Fruit fly (Drosophila melanogaster): ENCODE data around the gene AMPKalpha.

The AMPKalpha gene

dm6 chrX:1380350-1381060 lies 5.2 kb downstream of the AMPKalpha start, which contains the start of the genes CG3719 and CG32813:
Gene CG3719, minus strand, starts transcription at chrX:1380480.
Gene CG32813, plus strand, starts transcription at chrX:1380914.
- peak; percentile 73 for TF ChIP-seq CG1620 (GFP tag; optimal IDR thresholded peaks at IDR 0.05)
- no peak for TF ChIP-seq CG12768 (GFP tag; optimal IDR thresholded peaks at IDR 0.05)
- no peak for TF ChIP-seq ovo (GFP tag; optimal IDR thresholded peaks at IDR 0.05)
- TF ChIP-seq cic (GFP tag; optimal IDR thresholded peaks at IDR 0.05), result no peak
- TF ChIP-seq toe (GFP tag; optimal IDR thresholded peaks at IDR 0.05), result no peak
- peak; percentile 82 for TF ChIP-seq Crg-1 (GFP tag; optimal IDR thresholded peaks at IDR 0.05)
- TF ChIP-seq bab1 (GFP tag; optimal IDR thresholded peaks at IDR 0.05), result peak; percentile 43
- no peak for TF ChIP-seq kay (GFP tag; ENCODE audit: borderline replicate concordance)
- TF ChIP-seq cnc (optimal IDR thresholded peaks at IDR 0.05), result no peak
- TF ChIP-seq CG5204 (GFP tag; optimal IDR thresholded peaks at IDR 0.05), result no peak
- TF ChIP-seq Mnt (GFP tag; optimal IDR thresholded peaks at IDR 0.05), result peak; percentile 52
- TF ChIP-seq CG14711 (tag; optimal IDR thresholded peaks at IDR 0.05), result peak; percentile 41
- TF ChIP-seq CG7101 (tag; optimal IDR thresholded peaks at IDR 0.05), result peak; percentile 44
- TF ChIP-seq Hr96 (GFP tag; optimal IDR thresholded peaks at IDR 0.05), result no peak
- TF ChIP-seq CG7045 (GFP tag; optimal IDR thresholded peaks at IDR 0.05), result no peak
- no peak for TF ChIP-seq Clk (GFP tag; optimal IDR thresholded peaks at IDR 0.05)
- TF ChIP-seq pad (GFP tag; optimal IDR thresholded peaks at IDR 0.05), result peak; percentile 51
- TF ChIP-seq CG33017 (tag; optimal IDR thresholded peaks at IDR 0.05), result no peak
- peak; percentile 14 for TF ChIP-seq CG11617 (GFP tag; optimal IDR thresholded peaks at IDR 0.05)
- TF ChIP-seq tj (GFP tag; optimal IDR thresholded peaks at IDR 0.05), result peak; percentile 21

dm6 chrX:1381413-1381991 lies 6.2 kb downstream of the AMPKalpha start:
- TF ChIP-seq CG7045 (GFP tag; optimal IDR thresholded peaks at IDR 0.05) (no peak), CG11617 (GFP tag; optimal IDR thresholded peaks at IDR 0.05) (no peak), pad (GFP tag; optimal IDR thresholded peaks at IDR 0.05) (no peak), cnc (optimal IDR thresholded peaks at IDR 0.05) (no peak), Crg-1 (GFP tag; optimal IDR thresholded peaks at IDR 0.05) (no peak), Hr96 (GFP tag; optimal IDR thresholded peaks at IDR 0.05) (no peak), Mnt (GFP tag; optimal IDR thresholded peaks at IDR 0.05) (peak; percentile 34), ovo (GFP tag; optimal IDR thresholded peaks at IDR 0.05) (no peak)

- TF ChIP-seq Crg-1 (GFP tag; optimal IDR thresholded peaks at IDR 0.05) (no peak), ovo (GFP tag; optimal IDR thresholded peaks at IDR 0.05) (no peak), CG1620 (GFP tag; optimal IDR thresholded peaks at IDR 0.05) (no peak)
These were observed 7.2 kb downstream of the AMPKalpha start for dm6 chrX:1382489-1382888.

- no peak for TF ChIP-seq kay (GFP tag; ENCODE audit: borderline replicate concordance)
- no peak for TF ChIP-seq CG7101 (tag; optimal IDR thresholded peaks at IDR 0.05)
- TF ChIP-seq pad (GFP tag; optimal IDR thresholded peaks at IDR 0.05), result peak; percentile 33
- TF ChIP-seq CG33017 (tag; optimal IDR thresholded peaks at IDR 0.05), result no peak
- no peak for TF ChIP-seq tj (GFP tag; optimal IDR thresholded peaks at IDR 0.05)
- TF ChIP-seq CG14711 (tag; optimal IDR thresholded peaks at IDR 0.05), result no peak
- TF ChIP-seq Mnt (GFP tag; optimal IDR thresholded peaks at IDR 0.05), result peak; percentile 2
- TF ChIP-seq CG11617 (GFP tag; optimal IDR thresholded peaks at IDR 0.05), result no peak
These were observed 8.9 kb downstream of the AMPKalpha start for dm6 chrX:1384232-1384631.

dm6 chrX:1387149-1387752 lies 11.9 kb downstream of the AMPKalpha start:
- peak; percentile 16 for TF ChIP-seq CG12768 (GFP tag; optimal IDR thresholded peaks at IDR 0.05)
- no peak for TF ChIP-seq Crg-1 (GFP tag; optimal IDR thresholded peaks at IDR 0.05)
- peak; percentile 8 for TF ChIP-seq pad (GFP tag; optimal IDR thresholded peaks at IDR 0.05)
- peak; percentile 64 for TF ChIP-seq tj (GFP tag; optimal IDR thresholded peaks at IDR 0.05)
- peak; percentile 31 for TF ChIP-seq Mnt (GFP tag; optimal IDR thresholded peaks at IDR 0.05)
- TF ChIP-seq cnc (optimal IDR thresholded peaks at IDR 0.05), result no peak

dm6 chrX:1388148-1388703 lies 12.9 kb downstream of the AMPKalpha start:
- TF ChIP-seq ovo (GFP tag; optimal IDR thresholded peaks at IDR 0.05) (peak; percentile 90), tj (GFP tag; optimal IDR thresholded peaks at IDR 0.05) (peak; percentile 36), bab1 (GFP tag; optimal IDR thresholded peaks at IDR 0.05) (peak; percentile 18), CG12768 (GFP tag; optimal IDR thresholded peaks at IDR 0.05) (peak; percentile 36), CG1620 (GFP tag; optimal IDR thresholded peaks at IDR 0.05) (no peak), pad (GFP tag; optimal IDR thresholded peaks at IDR 0.05) (peak; percentile 40), CG7045 (GFP tag; optimal IDR thresholded peaks at IDR 0.05) (no peak)

- peak; percentile 81 for TF ChIP-seq Mnt (GFP tag; optimal IDR thresholded peaks at IDR 0.05)
- TF ChIP-seq Crg-1 (GFP tag; optimal IDR thresholded peaks at IDR 0.05), result peak; percentile 77
- TF ChIP-seq CG12768 (GFP tag; optimal IDR thresholded peaks at IDR 0.05), result peak; percentile 53
- TF ChIP-seq CG7101 (tag; optimal IDR thresholded peaks at IDR 0.05), result peak; percentile 62
- no peak for TF ChIP-seq CG11617 (GFP tag; optimal IDR thresholded peaks at IDR 0.05)
- TF ChIP-seq kay (GFP tag; ENCODE audit: borderline replicate concordance), result peak; percentile 69
- no peak for TF ChIP-seq CG33017 (tag; optimal IDR thresholded peaks at IDR 0.05)
- peak; percentile 49 for TF ChIP-seq cic (GFP tag; optimal IDR thresholded peaks at IDR 0.05)
- TF ChIP-seq bab1 (GFP tag; optimal IDR thresholded peaks at IDR 0.05), result peak; percentile 70
- no peak for TF ChIP-seq Clk (GFP tag; optimal IDR thresholded peaks at IDR 0.05)
- TF ChIP-seq tj (GFP tag; optimal IDR thresholded peaks at IDR 0.05), result peak; percentile 23
- peak; percentile 4 for TF ChIP-seq CG14711 (tag; optimal IDR thresholded peaks at IDR 0.05)
- no peak for TF ChIP-seq cnc (optimal IDR thresholded peaks at IDR 0.05)
- TF ChIP-seq ovo (GFP tag; optimal IDR thresholded peaks at IDR 0.05), result peak; percentile 6
- no peak for TF ChIP-seq CG7045 (GFP tag; optimal IDR thresholded peaks at IDR 0.05)
- peak; percentile 57 for TF ChIP-seq pad (GFP tag; optimal IDR thresholded peaks at IDR 0.05)
- peak; percentile 29 for TF ChIP-seq toe (GFP tag; optimal IDR thresholded peaks at IDR 0.05)
- no peak for TF ChIP-seq Hr96 (GFP tag; optimal IDR thresholded peaks at IDR 0.05)
- TF ChIP-seq CG1620 (GFP tag; optimal IDR thresholded peaks at IDR 0.05), result peak; percentile 69
- TF ChIP-seq CG5204 (GFP tag; optimal IDR thresholded peaks at IDR 0.05), result no peak
These were observed 17.5 kb downstream of the AMPKalpha start, which contains the start of gene Rilpl for dm6 chrX:1392875-1393274. Gene Rilpl, plus strand, starts transcription at chrX:1393054.

All from whole organism, adult.